Worm (Caenorhabditis elegans): ENCODE results near the gene srw-130.

ce11 chrV:3581034-3581433, 32.3 kb upstream of the srw-130 start:
- TF ChIP-seq nhr-28 (tag; optimal IDR thresholded peaks at IDR 0.05) = no peak
- no peak for TF ChIP-seq unc-62 (GFP tag; optimal IDR thresholded peaks at IDR 0.05)
- TF ChIP-seq bed-3 (GFP tag; optimal IDR thresholded peaks at IDR 0.05) = no peak
- no peak for TF ChIP-seq nhr-76 (tag; optimal IDR thresholded peaks at IDR 0.05)
- TF ChIP-seq snpc-4 (tag; optimal IDR thresholded peaks at IDR 0.05) = no peak
- no peak for TF ChIP-seq elt-3 (tag; optimal IDR thresholded peaks at IDR 0.05)
- TF ChIP-seq hlh-1 (tag; optimal IDR thresholded peaks at IDR 0.05) = no peak
- TF ChIP-seq blmp-1 (tag; optimal IDR thresholded peaks at IDR 0.05) = no peak
